Worm (Caenorhabditis elegans) whole organism, L2 larva: Measurements from ENCODE around the gene srw-97.

Experiments used
- R02D3.7 ChIP-seq: fragments of 150-350 bp; optimal IDR thresholded peaks from 2 replicates; lab custom pipeline; 2014; ENCODE audit warnings: missing biosample characterization, missing genetic modification characterization
- ZK546.5 ChIP-seq: sonication (generic microtip); optimal IDR thresholded peaks from 2 replicates; lab custom pipeline; 2017; ENCODE audit warnings: missing biosample characterization, missing genetic modification characterization
- ama-1 ChIP-seq: fragments of 150-350 bp; optimal IDR thresholded peaks from 2 replicates; lab custom pipeline; 2018; ENCODE audit warnings: inconsistent platforms
- ceh-16 ChIP-seq: fragments of 150-350 bp; optimal IDR thresholded peaks from 2 replicates; lab custom pipeline; 2014; ENCODE audit warnings: missing biosample characterization, missing genetic modification characterization
- lin-11 ChIP-seq: fragments of 150-350 bp; sonication (generic microtip); optimal IDR thresholded peaks from 2 replicates; lab custom pipeline; 2014; ENCODE audit warnings: missing biosample characterization, missing genetic modification characterization, inconsistent platforms, mixed read lengths
- lsy-2 ChIP-seq, 2 experiments: fragments of 150-350 bp in 1 of 2; sonication (generic microtip) in 1 of 2; optimal IDR thresholded peaks; 2 replicates each; lab custom pipeline; 2014 to 2017; ENCODE audit warnings: missing biosample characterization in 2 of 2, missing genetic modification characterization in 2 of 2
- nhr-237 ChIP-seq: fragments of 150-350 bp; optimal IDR thresholded peaks from 2 replicates; lab custom pipeline; 2014; ENCODE audit warnings: missing biosample characterization, missing genetic modification characterization
- nhr-77 ChIP-seq: fragments of 150-350 bp; optimal IDR thresholded peaks from 2 replicates; lab custom pipeline; 2014; ENCODE audit warnings: missing biosample characterization, missing genetic modification characterization
- skn-1 ChIP-seq: sonication (generic microtip); optimal IDR thresholded peaks from 2 replicates; lab custom pipeline; 2017; ENCODE audit warnings: missing biosample characterization, missing genetic modification characterization
- snpc-4 ChIP-seq: fragments of 150-350 bp; optimal IDR thresholded peaks from 2 replicates; lab custom pipeline; 2014; ENCODE audit warnings: missing biosample characterization, missing genetic modification characterization
- unc-39 ChIP-seq: fragments of 150-350 bp; optimal IDR thresholded peaks from 2 replicates; lab custom pipeline; 2014; ENCODE audit warnings: missing biosample characterization, missing genetic modification characterization

DNA sequence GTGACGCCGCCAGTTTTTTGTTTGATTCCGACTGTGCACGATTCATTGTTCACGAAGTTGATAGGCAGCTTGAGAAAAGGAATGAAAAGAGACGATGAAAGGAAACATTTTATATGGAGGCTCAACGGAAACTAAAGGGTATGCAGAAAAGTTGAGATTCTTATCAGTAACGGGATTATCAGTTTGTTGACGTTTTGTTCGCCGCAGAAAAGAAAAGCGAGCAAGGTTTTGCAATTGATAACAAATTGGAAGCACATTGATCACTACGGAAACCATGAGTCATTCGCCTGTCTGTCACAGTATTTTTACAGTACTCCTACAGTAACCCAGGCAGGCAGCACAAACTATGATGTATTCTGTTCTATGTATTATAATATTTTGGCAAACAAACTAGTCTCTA, 32.8 kb downstream of the srw-97 start:
- TF ChIP-seq nhr-237 = no peak
- no peak for TF ChIP-seq ZK546.5 (tag; lab: Kevin White, UChicago)
- no peak for TF ChIP-seq nhr-77 (tag; lab: Kevin White, UChicago)
- no peak for TF ChIP-seq ceh-16
- no peak for TF ChIP-seq lsy-2 (tag; optimal IDR thresholded peaks at IDR 0.05; lab: Kevin White, UChicago)
- TF ChIP-seq unc-39 (tag; lab: Kevin White, UChicago) = no peak
- TF ChIP-seq skn-1 (tag; lab: Kevin White, UChicago) = no peak
- TF ChIP-seq ama-1 (lab: Kevin White, UChicago) = no peak
- TF ChIP-seq snpc-4 (tag; lab: Kevin White, UChicago) = no peak
- no peak for TF ChIP-seq lin-11
- TF ChIP-seq R02D3.7 (tag; lab: Kevin White, UChicago) = no peak
